Fruit fly (Drosophila melanogaster) whole organism, embryonic: ENCODE data around the gene glob1.

Source experiments
- Atf6 ChIP-seq: fragments of 200-800 bp; sonication (Bioruptor generic); IDR thresholded peaks from 2 replicates; pipeline ENCODE4 v1.3.6; 2022; ENCODE audit warnings: missing biosample characterization, missing genetic modification characterization
- CG10267 ChIP-seq: fragments of 200-800 bp; sonication (Bioruptor generic); optimal IDR thresholded peaks from 2 replicates; lab custom pipeline; 2018; ENCODE audit warnings: missing biosample characterization, mild to moderate bottlenecking, missing genetic modification characterization, moderate library complexity
- CG11093 ChIP-seq: fragments of 200-800 bp; sonication (Bioruptor generic); IDR thresholded peaks from 3 replicates; pipeline ENCODE4 v1.3.6; 2022; ENCODE audit warnings: missing biosample characterization, missing genetic modification characterization
- CG14014 ChIP-seq: fragments of 200-800 bp; sonication (Bioruptor generic); IDR thresholded peaks from 2 replicates; pipeline ENCODE4 v1.3.6; 2022; ENCODE audit warnings: missing biosample characterization, missing genetic modification characterization
- CG15479 ChIP-seq: fragments of 200-800 bp; sonication (Bioruptor generic); optimal IDR thresholded peaks from 3 replicates; lab custom pipeline; 2019; ENCODE audit warnings: missing biosample characterization, mild to moderate bottlenecking, missing genetic modification characterization, moderate library complexity
- CG15514 ChIP-seq: fragments of 200-800 bp; sonication (Bioruptor generic); optimal IDR thresholded peaks from 3 replicates; lab custom pipeline; 2017; ENCODE audit warnings: missing biosample characterization, missing genetic modification characterization, mild to moderate bottlenecking, moderate library complexity, missing genetic modification reagents
- CG18599 ChIP-seq: fragments of 200-800 bp; sonication (Bioruptor generic); optimal IDR thresholded peaks from 3 replicates; lab custom pipeline; 2017; ENCODE audit warnings: missing biosample characterization, missing genetic modification characterization, mild to moderate bottlenecking, moderate library complexity, missing genetic modification reagents
- CG2199 ChIP-seq: fragments of 200-800 bp; sonication (Bioruptor generic); IDR thresholded peaks from 3 replicates; pipeline ENCODE4 v1.3.6; 2022; ENCODE audit warnings: missing biosample characterization, missing genetic modification characterization
- CG3407 ChIP-seq: fragments of 200-800 bp; sonication (Bioruptor generic); optimal IDR thresholded peaks from 2 replicates; lab custom pipeline; 2018; ENCODE audit warnings: missing biosample characterization, mild to moderate bottlenecking, missing genetic modification characterization
- CG34422 ChIP-seq: fragments of 200-800 bp; sonication (Bioruptor generic); IDR thresholded peaks from 3 replicates; pipeline ENCODE4 v1.3.6; 2022; ENCODE audit warnings: missing biosample characterization, missing genetic modification characterization
- CG4328 ChIP-seq: fragments of 200-800 bp; sonication (Bioruptor generic); optimal IDR thresholded peaks from 3 replicates; lab custom pipeline; 2017; ENCODE audit warnings: missing biosample characterization, missing genetic modification reagents, missing genetic modification characterization
- CG4360 ChIP-seq: fragments of 200-800 bp; sonication (Bioruptor generic); IDR thresholded peaks from 2 replicates; pipeline ENCODE4 v1.3.6; 2022; ENCODE audit warnings: missing biosample characterization, missing genetic modification characterization
- CG4617 ChIP-seq: fragments of 200-800 bp; sonication (Bioruptor generic); optimal IDR thresholded peaks from 3 replicates; lab custom pipeline; 2016; ENCODE audit warnings: missing biosample characterization, missing genetic modification characterization, borderline replicate concordance
- CG6254 ChIP-seq: fragments of 200-800 bp; sonication (Bioruptor generic); optimal IDR thresholded peaks from 3 replicates; lab custom pipeline; 2017; ENCODE audit warnings: mild to moderate bottlenecking, missing biosample characterization, missing genetic modification reagents, missing genetic modification characterization
- CG7271 ChIP-seq: fragments of 200-800 bp; sonication (Bioruptor generic); optimal IDR thresholded peaks from 2 replicates; lab custom pipeline; 2018; ENCODE audit warnings: missing biosample characterization, mild to moderate bottlenecking, missing genetic modification characterization, moderate library complexity
- CG7745 ChIP-seq: fragments of 200-800 bp; sonication (Bioruptor generic); optimal IDR thresholded peaks from 2 replicates; lab custom pipeline; 2018; ENCODE audit warnings: missing biosample characterization, mild to moderate bottlenecking, missing genetic modification characterization, moderate library complexity
- CG8281 ChIP-seq: fragments of 200-800 bp; sonication (Bioruptor generic); optimal IDR thresholded peaks from 2 replicates; lab custom pipeline; 2018; ENCODE audit warnings: missing biosample characterization, mild to moderate bottlenecking, missing genetic modification characterization, moderate library complexity
- CHES-1-like ChIP-seq: fragments of 200-800 bp; sonication (Bioruptor generic); optimal IDR thresholded peaks from 2 replicates; lab custom pipeline; 2016; ENCODE audit warnings: missing biosample characterization, missing genetic modification characterization
- Chrac-16 ChIP-seq: fragments of 200-800 bp; sonication (Bioruptor generic); optimal IDR thresholded peaks from 3 replicates; lab custom pipeline; 2016; ENCODE audit warnings: missing biosample characterization, missing genetic modification characterization
- CrebB ChIP-seq: fragments of 200-800 bp; sonication (Bioruptor generic); optimal IDR thresholded peaks from 3 replicates; lab custom pipeline; 2018; ENCODE audit warnings: missing biosample characterization, mild to moderate bottlenecking, missing genetic modification characterization
- Dll ChIP-seq: fragments of 200-800 bp; sonication (Bioruptor generic); IDR thresholded peaks from 4 replicates; pipeline ENCODE4 v1.3.6; 2022; ENCODE audit warnings: missing biosample characterization, missing genetic modification characterization; ENCODE audit not compliant: partially characterized antibody
- Elba2 ChIP-seq: fragments of 200-800 bp; sonication (Bioruptor generic); optimal IDR thresholded peaks from 3 replicates; lab custom pipeline; 2016; ENCODE audit warnings: missing biosample characterization, missing genetic modification characterization
- Hsf ChIP-seq: fragments of 200-800 bp; sonication (Bioruptor generic); optimal IDR thresholded peaks from 3 replicates; lab custom pipeline; 2016; ENCODE audit warnings: missing biosample characterization, missing genetic modification characterization
- Jarid2 ChIP-seq: fragments of 200-800 bp; sonication (Bioruptor generic); optimal IDR thresholded peaks from 3 replicates; lab custom pipeline; 2017; ENCODE audit warnings: mild to moderate bottlenecking, missing biosample characterization, missing genetic modification reagents, missing genetic modification characterization
- MBD-R2 ChIP-seq: fragments of 200-800 bp; sonication (Bioruptor generic); IDR thresholded peaks from 2 replicates; pipeline ENCODE4 v1.3.6; 2022; ENCODE audit warnings: missing biosample characterization, missing genetic modification characterization
- Myb ChIP-seq: fragments of 200-800 bp; sonication (Bioruptor generic); optimal IDR thresholded peaks from 2 replicates; lab custom pipeline; 2016; ENCODE audit warnings: missing biosample characterization, missing genetic modification characterization
- NK7.1 ChIP-seq: fragments of 200-800 bp; sonication (Bioruptor generic); optimal IDR thresholded peaks from 3 replicates; lab custom pipeline; 2016; ENCODE audit warnings: missing biosample characterization, missing genetic modification characterization
- PHDP ChIP-seq: fragments of 200-800 bp; sonication (Bioruptor generic); optimal IDR thresholded peaks from 3 replicates; lab custom pipeline; 2018; ENCODE audit warnings: missing biosample characterization, mild to moderate bottlenecking, missing genetic modification characterization, moderate library complexity
- Rfx ChIP-seq: fragments of 200-800 bp; sonication (Bioruptor generic); IDR thresholded peaks from 2 replicates; pipeline ENCODE4 v1.3.6; 2022; ENCODE audit warnings: missing biosample characterization, missing genetic modification characterization
- Trl ChIP-seq, 3 experiments: fragments of >200 bp in 2 of 3; fragments of 200-800 bp in 1 of 3; sonication (Bioruptor generic) in 1 of 3; optimal IDR thresholded peaks; 2 replicates in 1 of 3; 3 replicates in 2 of 3; lab custom pipeline; 2016 to 2017; ENCODE audit warnings: missing biosample characterization in 1 of 3, missing genetic modification characterization in 1 of 3
- ash1 ChIP-seq: fragments of 200-800 bp; sonication (Bioruptor generic); optimal IDR thresholded peaks from 2 replicates; lab custom pipeline; 2018; ENCODE audit warnings: missing biosample characterization, mild to moderate bottlenecking, missing genetic modification characterization
- bbx ChIP-seq: fragments of 200-800 bp; sonication (Bioruptor generic); IDR thresholded peaks from 2 replicates; pipeline ENCODE4 v1.3.6; 2022; ENCODE audit warnings: missing biosample characterization, missing genetic modification characterization; ENCODE audit not compliant: partially characterized antibody
- crp ChIP-seq, 2 experiments: fragments of 200-800 bp; sonication (Bioruptor generic); optimal IDR thresholded peaks; 2 replicates in 1 of 2; 3 replicates in 1 of 2; lab custom pipeline; 2017; ENCODE audit warnings: missing biosample characterization in 2 of 2, missing genetic modification characterization in 2 of 2, mild to moderate bottlenecking in 1 of 2, moderate library complexity in 1 of 2
- dati ChIP-seq: fragments of 200-800 bp; sonication (Bioruptor generic); IDR thresholded peaks from 2 replicates; pipeline ENCODE4 v1.3.6; 2022; ENCODE audit warnings: missing biosample characterization, missing genetic modification characterization
- hb ChIP-seq: fragments of 200-800 bp; sonication (Bioruptor generic); IDR thresholded peaks from 3 replicates; pipeline ENCODE4 v1.3.6; 2022; ENCODE audit warnings: missing biosample characterization, missing genetic modification characterization; ENCODE audit not compliant: partially characterized antibody
- inv ChIP-seq: fragments of 200-800 bp; sonication (Bioruptor generic); IDR thresholded peaks from 2 replicates; pipeline ENCODE4 v1.3.6; 2022; ENCODE audit warnings: missing biosample characterization, missing genetic modification characterization; ENCODE audit not compliant: partially characterized antibody
- lbe ChIP-seq: fragments of 200-800 bp; sonication (Bioruptor generic); optimal IDR thresholded peaks from 2 replicates; lab custom pipeline; 2016; ENCODE audit warnings: missing biosample characterization, mild to moderate bottlenecking, missing genetic modification characterization
- nmo ChIP-seq: fragments of 200-800 bp; sonication (Bioruptor generic); optimal IDR thresholded peaks from 2 replicates; lab custom pipeline; 2018; ENCODE audit warnings: missing biosample characterization, mild to moderate bottlenecking, missing genetic modification characterization, moderate library complexity
- onecut ChIP-seq: fragments of 200-800 bp; sonication (Bioruptor generic); IDR thresholded peaks from 2 replicates; pipeline ENCODE4 v1.3.6; 2022; ENCODE audit warnings: missing biosample characterization, missing genetic modification characterization
- pan ChIP-seq, 4 experiments: fragments of >200 bp in 3 of 4; fragments of 200-800 bp in 1 of 4; sonication (Bioruptor generic) in 1 of 4; optimal IDR thresholded peaks in 3 of 4; IDR thresholded peaks in 1 of 4; 2 replicates each; pipeline versions ENCODE4 v1.3.6 to Lab custom; 2017 to 2022; ENCODE audit warnings: missing biosample characterization in 2 of 4, missing genetic modification characterization in 2 of 4, mixed read lengths in 1 of 4
- rib ChIP-seq: fragments of 200-800 bp; sonication (Bioruptor generic); IDR thresholded peaks from 2 replicates; pipeline ENCODE4 v1.3.6; 2022; ENCODE audit warnings: missing biosample characterization, missing genetic modification characterization
- sens ChIP-seq: fragments of 200-800 bp; sonication (Bioruptor generic); peaks from one replicate; lab custom pipeline; 2016; ENCODE audit warnings: missing biosample characterization, missing genetic modification characterization
- so ChIP-seq: fragments of 200-800 bp; sonication (Bioruptor generic); IDR thresholded peaks from 3 replicates; pipeline ENCODE4 v1.3.6; 2022; ENCODE audit warnings: missing biosample characterization, missing genetic modification characterization
- sr ChIP-seq: fragments of 200-800 bp; sonication (Bioruptor generic); IDR thresholded peaks from 3 replicates; pipeline ENCODE4 v1.3.6; 2022; ENCODE audit warnings: missing biosample characterization, missing genetic modification characterization
- sug ChIP-seq: fragments of 200-800 bp; optimal IDR thresholded peaks from 2 replicates; lab custom pipeline; 2019; ENCODE audit warnings: missing biosample characterization, mild to moderate bottlenecking, missing genetic modification characterization, moderate library complexity
- tna ChIP-seq: fragments of 200-800 bp; sonication (Bioruptor generic); IDR thresholded peaks from 2 replicates; pipeline ENCODE4 v1.3.6; 2022; ENCODE audit warnings: missing biosample characterization, missing genetic modification characterization; ENCODE audit not compliant: partially characterized antibody
- trem ChIP-seq: fragments of 200-800 bp; optimal IDR thresholded peaks from 3 replicates; lab custom pipeline; 2019; ENCODE audit warnings: missing biosample characterization, mild to moderate bottlenecking, missing genetic modification characterization, moderate library complexity
- vvl ChIP-seq: fragments of 200-800 bp; sonication (Bioruptor generic); IDR thresholded peaks from 2 replicates; pipeline ENCODE4 v1.3.6; 2022; ENCODE audit warnings: missing biosample characterization, missing genetic modification characterization

glob1 gene

dm6 chr3R:15934952-15935351 is 30.5 kb upstream of the glob1 start, which contains the start of gene Sap47 (continued):
- TF ChIP-seq pan (optimal IDR thresholded peaks at IDR 0.05; lab: Kevin White, UChicago), result no peak
- TF ChIP-seq pan (GFP tag; optimal IDR thresholded peaks at IDR 0.05 in 1 of 2, IDR thresholded peaks at IDR 0.05 in 1 of 2), result no peak
- TF ChIP-seq vvl (GFP tag; lab: Robert Waterston, UW), result peak; percentile 40; the same call in 1 of the 2 replicates
- TF ChIP-seq Chrac-16 (GFP tag; lab: Kevin White, UChicago), result no peak
- TF ChIP-seq Jarid2, result no peak
- peak; percentile 65 for TF ChIP-seq inv
- TF ChIP-seq CG7271 (tag; lab: Kevin White, UChicago), result no peak
- TF ChIP-seq CG18599 (GFP tag; lab: Kevin White, UChicago), result peak; percentile 34
- 0 out of 2 replicates have a peak, but pooled peaks have one; percentile 21 for TF ChIP-seq rib (GFP tag; lab: Robert Waterston, UW)
- peak in 1 of 2 experiments; percentile 19 for TF ChIP-seq Trl (optimal IDR thresholded peaks at IDR 0.05; lab: Kevin White, UChicago)
- TF ChIP-seq Trl (GFP tag; optimal IDR thresholded peaks at IDR 0.05; lab: Kevin White, UChicago), result no peak
- peak; percentile 31 for TF ChIP-seq sug (tag; lab: Kevin White, UChicago)
- no peak for TF ChIP-seq CG7745 (tag; lab: Kevin White, UChicago)
- TF ChIP-seq nmo, result peak; percentile 21
- TF ChIP-seq NK7.1 (GFP tag; lab: Kevin White, UChicago), result no peak
- no peak for TF ChIP-seq CG3407
- no peak for TF ChIP-seq ash1
- peak; percentile 18; the same call in 1 of the 3 replicates for TF ChIP-seq so
- peak; percentile 47 for TF ChIP-seq CrebB
- TF ChIP-seq CG4328 (GFP tag; lab: Kevin White, UChicago), result no peak
- peak; percentile 92 to 100 for TF ChIP-seq crp (GFP tag; optimal IDR thresholded peaks at IDR 0.05; lab: Kevin White, UChicago)
- TF ChIP-seq sens, result peak; percentile 54
- peak; percentile 80 for TF ChIP-seq onecut
- no peak for TF ChIP-seq dati (GFP tag; lab: Robert Waterston, UW)
- peak; percentile 43 for TF ChIP-seq Myb
- peak; percentile 15 for TF ChIP-seq CHES-1-like (GFP tag; lab: Kevin White, UChicago)
- peak; percentile 65; the same call in 2 of the 3 replicates for TF ChIP-seq hb (GFP tag; lab: Robert Waterston, UW)
- no peak for TF ChIP-seq PHDP (tag; lab: Kevin White, UChicago)
- no peak for TF ChIP-seq lbe (GFP tag; lab: Kevin White, UChicago)
- TF ChIP-seq CG15514 (GFP tag; lab: Kevin White, UChicago), result peak; percentile 48
- TF ChIP-seq trem (tag; lab: Kevin White, UChicago), result peak; percentile 20
- peak; percentile 34 for TF ChIP-seq CG15479 (GFP tag; lab: Kevin White, UChicago)
- TF ChIP-seq CG6254 (GFP tag; lab: Kevin White, UChicago), result no peak
- TF ChIP-seq CG34422 (GFP tag; lab: Robert Waterston, UW), result peak; percentile 66; the same call in 1 of the 3 replicates
- TF ChIP-seq Atf6 (GFP tag; lab: Robert Waterston, UW), result 0 out of 2 replicates have a peak, but pooled peaks have one; percentile 9
- peak; percentile 66 for TF ChIP-seq CG4617 (GFP tag; lab: Kevin White, UChicago)
- 0 out of 3 replicates have a peak, but pooled peaks have one; percentile 8 for TF ChIP-seq sr (GFP tag; lab: Robert Waterston, UW)
- TF ChIP-seq MBD-R2, result peak; percentile 99
- TF ChIP-seq tna (GFP tag; lab: Robert Waterston, UW), result peak; percentile 66
- no peak for TF ChIP-seq CG11093 (GFP tag; lab: Robert Waterston, UW)
- no peak for TF ChIP-seq Hsf (GFP tag; lab: Kevin White, UChicago)
- TF ChIP-seq CG2199 (GFP tag; lab: Robert Waterston, UW), result 0 out of 3 replicates have a peak, but pooled peaks have one; percentile 11
- peak; percentile 85 for TF ChIP-seq bbx (GFP tag; lab: Robert Waterston, UW)
- TF ChIP-seq Elba2 (GFP tag; lab: Kevin White, UChicago), result peak; percentile 67
- peak; percentile 84 for TF ChIP-seq Dll (GFP tag; lab: Robert Waterston, UW)
- TF ChIP-seq Rfx (GFP tag; lab: Robert Waterston, UW), result peak; percentile 52; the same call in 1 of the 2 replicates
- TF ChIP-seq CG4360, result no peak
- peak; percentile 22; the same call in 1 of the 2 replicates for TF ChIP-seq CG14014
- TF ChIP-seq CG8281 (tag; lab: Kevin White, UChicago), result no peak
- peak; percentile 5 for TF ChIP-seq CG10267 (tag; lab: Kevin White, UChicago)
